Worm (Caenorhabditis elegans): Measurements from ENCODE around the gene Y17G9B.5.
"Not testable (repeated sequence)": the region's sequence is repeated elsewhere in the genome, so short reads cannot be mapped to it uniquely, and the experiment has no call there.

ce11 chrIV:4725478-4725920, 24.5 kb upstream of the Y17G9B.5 start:
- TF ChIP-seq ceh-79 (tag; optimal IDR thresholded peaks at IDR 0.05); nfya-1 (tag; optimal IDR thresholded peaks at IDR 0.05; ENCODE audit: borderline replicate concordance, insufficient read depth); nhr-179 (tag; optimal IDR thresholded peaks at IDR 0.05); pha-4 (tag; optimal IDR thresholded peaks at IDR 0.05); snpc-1.3 (tag; optimal IDR thresholded peaks at IDR 0.05; ENCODE audit: insufficient read depth): not testable (repeated sequence)
- TF ChIP-seq B0019.2 (GFP tag; conservative IDR thresholded peaks at IDR 0.05) (peak; percentile 95), B0336.3 (GFP tag; IDR thresholded peaks at IDR 0.05) (peak; percentile 92), ceh-58 (GFP tag; IDR thresholded peaks at IDR 0.05) (0 out of 2 replicates have a peak, but pooled peaks have one; percentile 87), ZK185.1 (tag; optimal IDR thresholded peaks at IDR 0.05; ENCODE audit: poor library complexity, severe bottlenecking) (peak; percentile 49), attf-3 (GFP tag; conservative IDR thresholded peaks at IDR 0.05) (peak; percentile 91), atf-7 (tag; optimal IDR thresholded peaks at IDR 0.05) (peak; percentile 80), lag-1 (GFP tag; IDR thresholded peaks at IDR 0.05) (peak; percentile 100), hsf-1 (GFP tag; IDR thresholded peaks at IDR 0.05) (peak; percentile 95)

All from whole organism, young adult.